Fruit fly (Drosophila melanogaster): ENCODE results near the gene form3.

dm6 chr3L:7156890-7157289, 62.3 kb downstream of the form3 start, which contains the start of gene corn:
- TF ChIP-seq CG7045 (GFP tag; optimal IDR thresholded peaks at IDR 0.05) (no peak), CG11617 (GFP tag; optimal IDR thresholded peaks at IDR 0.05) (no peak)
